Fruit fly (Drosophila melanogaster) whole organism, embryonic: ENCODE data around the gene CG1638.

Source experiments
- Abd-B ChIP-seq: fragments of 200-800 bp; sonication (Bioruptor generic); optimal IDR thresholded peaks from 2 replicates; lab custom pipeline; 2018; ENCODE audit warnings: missing biosample characterization, mild to moderate bottlenecking, missing genetic modification characterization, moderate library complexity
- Bgb ChIP-seq: fragments of 200-800 bp; sonication (Bioruptor generic); IDR thresholded peaks from 2 replicates; pipeline ENCODE4 v1.3.6; 2022; ENCODE audit warnings: missing biosample characterization, missing genetic modification characterization; ENCODE audit not compliant: partially characterized antibody
- CG10321 ChIP-seq: fragments of 200-800 bp; sonication (Bioruptor generic); IDR thresholded peaks from 2 replicates; pipeline ENCODE4 v1.3.6; 2022; ENCODE audit warnings: missing biosample characterization, missing genetic modification characterization
- CG12299 ChIP-seq: fragments of 200-800 bp; sonication (Bioruptor generic); optimal IDR thresholded peaks from 2 replicates; lab custom pipeline; 2018; ENCODE audit warnings: missing biosample characterization, mild to moderate bottlenecking, missing genetic modification characterization
- CG14710 ChIP-seq: fragments of 200-800 bp; sonication (Bioruptor generic); optimal IDR thresholded peaks from 3 replicates; lab custom pipeline; 2019; ENCODE audit warnings: missing biosample characterization, mild to moderate bottlenecking, missing genetic modification characterization, moderate library complexity
- CG15696 ChIP-seq: fragments of 200-800 bp; sonication (Bioruptor generic); optimal IDR thresholded peaks from 2 replicates; lab custom pipeline; 2019; ENCODE audit warnings: missing biosample characterization, mild to moderate bottlenecking, missing genetic modification characterization, moderate library complexity
- CG16863 ChIP-seq: fragments of 200-800 bp; sonication (Bioruptor generic); optimal IDR thresholded peaks from 3 replicates; lab custom pipeline; 2016; ENCODE audit warnings: missing biosample characterization, missing genetic modification characterization
- CG17361 ChIP-seq: fragments of 200-800 bp; sonication (Bioruptor generic); IDR thresholded peaks from 3 replicates; pipeline ENCODE4 v1.3.6; 2022; ENCODE audit warnings: missing biosample characterization, missing genetic modification characterization
- CG18262 ChIP-seq: fragments of 200-800 bp; optimal IDR thresholded peaks from 3 replicates; lab custom pipeline; 2019; ENCODE audit warnings: missing biosample characterization, mild to moderate bottlenecking, missing genetic modification characterization, moderate library complexity
- CG2712 ChIP-seq: fragments of 200-800 bp; optimal IDR thresholded peaks from 3 replicates; lab custom pipeline; 2019; ENCODE audit warnings: missing biosample characterization, mild to moderate bottlenecking, missing genetic modification characterization, moderate library complexity
- CG30020 ChIP-seq: fragments of 200-800 bp; optimal IDR thresholded peaks from 2 replicates; lab custom pipeline; 2019; ENCODE audit warnings: missing biosample characterization, mild to moderate bottlenecking, missing genetic modification characterization, moderate library complexity
- CG31365 ChIP-seq: fragments of 200-800 bp; sonication (Bioruptor generic); optimal IDR thresholded peaks from 2 replicates; lab custom pipeline; 2018; ENCODE audit warnings: missing biosample characterization, mild to moderate bottlenecking, missing genetic modification characterization
- CG31388 ChIP-seq: fragments of 200-800 bp; sonication (Bioruptor generic); optimal IDR thresholded peaks from 2 replicates; lab custom pipeline; 2016; ENCODE audit warnings: missing biosample characterization, missing genetic modification characterization
- CG6683 ChIP-seq: fragments of 200-800 bp; sonication (Bioruptor generic); optimal IDR thresholded peaks from 2 replicates; lab custom pipeline; 2017; ENCODE audit warnings: missing biosample characterization, mild to moderate bottlenecking, missing genetic modification characterization, missing genetic modification reagents
- CG8089 ChIP-seq: fragments of 200-800 bp; sonication (Bioruptor generic); optimal IDR thresholded peaks from 3 replicates; lab custom pipeline; 2016; ENCODE audit warnings: missing biosample characterization, missing genetic modification characterization
- CG8924 ChIP-seq: fragments of 200-800 bp; optimal IDR thresholded peaks from 3 replicates; lab custom pipeline; 2019; ENCODE audit warnings: missing biosample characterization, mild to moderate bottlenecking, missing genetic modification characterization, moderate library complexity
- CG9437 ChIP-seq: fragments of 200-800 bp; sonication (Bioruptor generic); optimal IDR thresholded peaks from 2 replicates; lab custom pipeline; 2018; ENCODE audit warnings: missing biosample characterization, mild to moderate bottlenecking, missing genetic modification characterization
- CG9932 ChIP-seq: fragments of 200-800 bp; sonication (Bioruptor generic); IDR thresholded peaks from 2 replicates; pipeline ENCODE4 v1.3.6; 2022; ENCODE audit warnings: missing biosample characterization, missing genetic modification characterization
- CkIIα-i1 ChIP-seq: fragments of 200-800 bp; sonication (Bioruptor generic); IDR thresholded peaks from 2 replicates; pipeline ENCODE4 v1.3.6; 2022; ENCODE audit warnings: missing biosample characterization, missing genetic modification characterization
- Dref ChIP-seq: fragments of 200-800 bp; sonication (Bioruptor generic); IDR thresholded peaks from 2 replicates; pipeline ENCODE4 v1.3.6; 2022; ENCODE audit warnings: missing biosample characterization, missing genetic modification characterization
- E2f2 ChIP-seq: fragments of 200-800 bp; sonication (Bioruptor generic); IDR thresholded peaks from 2 replicates; pipeline ENCODE4 v1.3.6; 2022; ENCODE audit warnings: missing biosample characterization, missing genetic modification characterization
- Eip74EF ChIP-seq, 2 experiments: fragments of 200-800 bp in 1 of 2; fragments of >200 bp in 1 of 2; sonication (Bioruptor generic) in 1 of 2; optimal IDR thresholded peaks; 2 replicates each; lab custom pipeline; 2017 to 2019; ENCODE audit warnings: missing biosample characterization in 2 of 2, missing genetic modification characterization in 2 of 2, mild to moderate bottlenecking in 1 of 2, moderate library complexity in 1 of 2
- Elba2 ChIP-seq: fragments of 200-800 bp; sonication (Bioruptor generic); optimal IDR thresholded peaks from 3 replicates; lab custom pipeline; 2016; ENCODE audit warnings: missing biosample characterization, missing genetic modification characterization
- Ets65A ChIP-seq: fragments of 200-800 bp; sonication (Bioruptor generic); peaks from one replicate; lab custom pipeline; 2016; ENCODE audit warnings: missing biosample characterization, missing genetic modification characterization
- Fer2 ChIP-seq: fragments of 200-800 bp; sonication (Bioruptor generic); optimal IDR thresholded peaks from 2 replicates; lab custom pipeline; 2018; ENCODE audit warnings: missing biosample characterization, mild to moderate bottlenecking, missing genetic modification characterization, moderate library complexity
- Kr ChIP-seq: fragments of 200-800 bp; sonication (Bioruptor generic); optimal IDR thresholded peaks from 2 replicates; lab custom pipeline; 2017; ENCODE audit warnings: missing biosample characterization, mild to moderate bottlenecking, missing genetic modification characterization
- NK7.1 ChIP-seq: fragments of 200-800 bp; sonication (Bioruptor generic); optimal IDR thresholded peaks from 3 replicates; lab custom pipeline; 2016; ENCODE audit warnings: missing biosample characterization, missing genetic modification characterization
- Oli ChIP-seq: fragments of 200-800 bp; sonication (Bioruptor generic); optimal IDR thresholded peaks from 2 replicates; lab custom pipeline; 2018; ENCODE audit warnings: missing biosample characterization, mild to moderate bottlenecking, missing genetic modification characterization, moderate library complexity
- Sin3A ChIP-seq: fragments of >200 bp; optimal IDR thresholded peaks from 2 replicates; lab custom pipeline; 2018
- Stat92E ChIP-seq, 3 experiments: fragments of >200 bp in 2 of 3; fragments of 200-800 bp in 1 of 3; sonication (Bioruptor generic) in 1 of 3; optimal IDR thresholded peaks; 2 replicates each; lab custom pipeline; 2017 to 2019; ENCODE audit warnings: missing biosample characterization in 3 of 3, missing genetic modification characterization in 3 of 3, mild to moderate bottlenecking in 1 of 3, moderate library complexity in 1 of 3
- al ChIP-seq: fragments of 200-800 bp; sonication (Bioruptor generic); IDR thresholded peaks from 2 replicates; pipeline ENCODE4 v1.3.6; 2022; ENCODE audit warnings: missing biosample characterization, missing genetic modification characterization
- az2 ChIP-seq: fragments of 200-800 bp; sonication (Bioruptor generic); optimal IDR thresholded peaks from 3 replicates; lab custom pipeline; 2016; ENCODE audit warnings: missing biosample characterization, missing genetic modification characterization
- br ChIP-seq: fragments of >200 bp; optimal IDR thresholded peaks from 2 replicates; lab custom pipeline; 2017
- bsh ChIP-seq, 2 experiments: fragments of 200-800 bp; sonication (Bioruptor generic); optimal IDR thresholded peaks; 2 replicates each; lab custom pipeline; 2017 to 2018; ENCODE audit warnings: mild to moderate bottlenecking in 2 of 2, missing biosample characterization in 2 of 2, missing genetic modification characterization in 2 of 2, moderate library complexity in 1 of 2
- btn ChIP-seq: fragments of 200-800 bp; sonication (Bioruptor generic); optimal IDR thresholded peaks from 2 replicates; lab custom pipeline; 2016; ENCODE audit warnings: missing biosample characterization, missing genetic modification characterization
- dm ChIP-seq: fragments of 200-800 bp; sonication (Bioruptor generic); optimal IDR thresholded peaks from 3 replicates; lab custom pipeline; 2016; ENCODE audit warnings: missing biosample characterization, missing genetic modification characterization
- lmd ChIP-seq: fragments of 200-800 bp; sonication (Bioruptor generic); IDR thresholded peaks from 2 replicates; pipeline ENCODE4 v1.3.6; 2022; ENCODE audit warnings: missing biosample characterization, missing genetic modification characterization
- luna ChIP-seq: fragments of 200-800 bp; sonication (Bioruptor generic); optimal IDR thresholded peaks from 2 replicates; lab custom pipeline; 2016; ENCODE audit warnings: missing biosample characterization, missing genetic modification characterization
- nerfin-2 ChIP-seq: fragments of 200-800 bp; sonication (Bioruptor generic); IDR thresholded peaks from 2 replicates; pipeline ENCODE4 v1.3.6; 2022; ENCODE audit warnings: missing biosample characterization, missing genetic modification characterization; ENCODE audit not compliant: partially characterized antibody
- oc ChIP-seq: fragments of 200-800 bp; sonication (Bioruptor generic); optimal IDR thresholded peaks from 2 replicates; lab custom pipeline; 2018; ENCODE audit warnings: missing biosample characterization, mild to moderate bottlenecking, missing genetic modification characterization, moderate library complexity
- org-1 ChIP-seq: fragments of 200-800 bp; sonication (Bioruptor generic); optimal IDR thresholded peaks from 2 replicates; lab custom pipeline; 2017; ENCODE audit warnings: missing biosample characterization, missing genetic modification characterization
- pan ChIP-seq, 4 experiments: fragments of >200 bp in 3 of 4; fragments of 200-800 bp in 1 of 4; sonication (Bioruptor generic) in 1 of 4; optimal IDR thresholded peaks in 3 of 4; IDR thresholded peaks in 1 of 4; 2 replicates each; pipeline versions ENCODE4 v1.3.6 to Lab custom; 2017 to 2022; ENCODE audit warnings: missing biosample characterization in 2 of 4, missing genetic modification characterization in 2 of 4, mixed read lengths in 1 of 4
- pb ChIP-seq: fragments of 200-800 bp; sonication (Bioruptor generic); optimal IDR thresholded peaks from 3 replicates; lab custom pipeline; 2016; ENCODE audit warnings: missing biosample characterization, missing genetic modification characterization
- ro ChIP-seq: fragments of 200-800 bp; sonication (Bioruptor generic); IDR thresholded peaks from 2 replicates; pipeline ENCODE4 v1.3.6; 2022; ENCODE audit warnings: missing biosample characterization, missing genetic modification characterization
- slbo ChIP-seq: fragments of 200-800 bp; sonication (Bioruptor generic); IDR thresholded peaks from 2 replicates; pipeline ENCODE4 v1.3.6; 2022; ENCODE audit warnings: missing biosample characterization, missing genetic modification characterization
- sqz ChIP-seq: fragments of 200-800 bp; sonication (Bioruptor generic); optimal IDR thresholded peaks from 3 replicates; lab custom pipeline; 2018; ENCODE audit warnings: missing biosample characterization, mild to moderate bottlenecking, missing genetic modification characterization
- stwl ChIP-seq: fragments of 200-800 bp; sonication (Bioruptor generic); optimal IDR thresholded peaks from 3 replicates; lab custom pipeline; 2018; ENCODE audit warnings: missing biosample characterization, mild to moderate bottlenecking, missing genetic modification characterization, moderate library complexity
- trem ChIP-seq: fragments of 200-800 bp; optimal IDR thresholded peaks from 3 replicates; lab custom pipeline; 2019; ENCODE audit warnings: missing biosample characterization, mild to moderate bottlenecking, missing genetic modification characterization, moderate library complexity
- vvl ChIP-seq: fragments of 200-800 bp; sonication (Bioruptor generic); IDR thresholded peaks from 2 replicates; pipeline ENCODE4 v1.3.6; 2022; ENCODE audit warnings: missing biosample characterization, missing genetic modification characterization
- z ChIP-seq: fragments of 200-800 bp; sonication (Bioruptor generic); IDR thresholded peaks from 3 replicates; pipeline ENCODE4 v1.3.6; 2022; ENCODE audit warnings: missing biosample characterization, missing genetic modification characterization

The CG1638 gene

dm6 chr3R:31548766-31549510 lies 41.4 kb upstream of the CG1638 start (continued):
- TF ChIP-seq Elba2, result no peak
- no peak for TF ChIP-seq stwl (tag; lab: Kevin White, UChicago)
- TF ChIP-seq CG31388, result no peak
- TF ChIP-seq CG16863 (GFP tag; lab: Kevin White, UChicago), result no peak
- no peak for TF ChIP-seq oc (tag; lab: Kevin White, UChicago)
- TF ChIP-seq pb, result no peak
- TF ChIP-seq CG8089, result peak; percentile 15
- peak; percentile 36 for TF ChIP-seq CG8924 (tag; lab: Kevin White, UChicago)
- no peak for TF ChIP-seq ro (GFP tag; lab: Robert Waterston, UW)
- TF ChIP-seq CG12299 (tag; lab: Kevin White, UChicago), result no peak
- no peak for TF ChIP-seq dm (GFP tag; lab: Kevin White, UChicago)
- peak; percentile 8 for TF ChIP-seq CG2712 (tag; lab: Kevin White, UChicago)
- TF ChIP-seq br, result no peak
- peak in 1 of 2 experiments; percentile 26 for TF ChIP-seq bsh (GFP tag; optimal IDR thresholded peaks at IDR 0.05; lab: Kevin White, UChicago)
- TF ChIP-seq Ets65A (GFP tag; lab: Kevin White, UChicago), result no peak
- no peak for TF ChIP-seq Dref (GFP tag; lab: Robert Waterston, UW)
- no peak for TF ChIP-seq Oli (tag; lab: Kevin White, UChicago)
- TF ChIP-seq CG31365 (tag; lab: Kevin White, UChicago), result peak; percentile 22
- no peak for TF ChIP-seq CG6683 (GFP tag; lab: Kevin White, UChicago)
- no peak for TF ChIP-seq Stat92E (GFP tag; optimal IDR thresholded peaks at IDR 0.05; lab: Kevin White, UChicago)
- peak; percentile 30 for TF ChIP-seq CG18262 (tag; lab: Kevin White, UChicago)
- no peak for TF ChIP-seq Sin3A (lab: Kevin White, UChicago)
- TF ChIP-seq pan (optimal IDR thresholded peaks at IDR 0.05; lab: Kevin White, UChicago), result no peak
- TF ChIP-seq pan (GFP tag; optimal IDR thresholded peaks at IDR 0.05 in 1 of 2, IDR thresholded peaks at IDR 0.05 in 1 of 2), result no peak
- TF ChIP-seq CG15696 (tag; lab: Kevin White, UChicago), result peak; percentile 63
- no peak for TF ChIP-seq sqz (GFP tag; lab: Kevin White, UChicago)
- TF ChIP-seq Kr, result peak; percentile 43
- TF ChIP-seq E2f2, result no peak
- no peak for TF ChIP-seq CG9932 (GFP tag; lab: Robert Waterston, UW)
- TF ChIP-seq CG9437 (GFP tag; lab: Kevin White, UChicago), result no peak
- no peak for TF ChIP-seq vvl
- no peak for TF ChIP-seq NK7.1
- no peak for TF ChIP-seq luna
- TF ChIP-seq CG17361 (GFP tag; lab: Robert Waterston, UW), result no peak
- TF ChIP-seq slbo (GFP tag; lab: Robert Waterston, UW), result no peak
- peak; percentile 9 for TF ChIP-seq org-1 (GFP tag; lab: Kevin White, UChicago)
- no peak for TF ChIP-seq btn (GFP tag; lab: Kevin White, UChicago)
- no peak for TF ChIP-seq z (GFP tag; lab: Robert Waterston, UW)
- TF ChIP-seq trem (tag; lab: Kevin White, UChicago), result no peak
- TF ChIP-seq Eip74EF (GFP tag; optimal IDR thresholded peaks at IDR 0.05; lab: Kevin White, UChicago), result no peak
- no peak for TF ChIP-seq nerfin-2
- TF ChIP-seq CkIIα-i1, result no peak
- TF ChIP-seq Fer2 (tag; lab: Kevin White, UChicago), result no peak
- no peak for TF ChIP-seq CG30020 (tag; lab: Kevin White, UChicago)
- peak; percentile 31 for TF ChIP-seq CG14710
- no peak for TF ChIP-seq az2 (GFP tag; lab: Kevin White, UChicago)
- TF ChIP-seq CG10321, result no peak
- no peak for TF ChIP-seq lmd (GFP tag; lab: Robert Waterston, UW)
- no peak for TF ChIP-seq Abd-B (GFP tag; lab: Kevin White, UChicago)
- no peak for TF ChIP-seq al
- no peak for TF ChIP-seq Bgb (GFP tag; lab: Robert Waterston, UW)
